Worm (Caenorhabditis elegans): Measurements from ENCODE around the gene C35A5.6.

C35A5.6 gene

ce11 chrV:10466607-10467092 is 42.3 kb upstream of the C35A5.6 start (continued):
- peak; percentile 76 for TF ChIP-seq ztf-7 (tag; optimal IDR thresholded peaks at IDR 0.05)
- TF ChIP-seq hlh-30 (tag; optimal IDR thresholded peaks at IDR 0.05; ENCODE audit: insufficient read depth): peak; percentile 98
- 0 out of 2 replicates have a peak, but pooled peaks have one; percentile 48 for TF ChIP-seq zfp-3 (GFP tag; conservative IDR thresholded peaks at IDR 0.05)
- TF ChIP-seq egl-27 (tag; optimal IDR thresholded peaks at IDR 0.05): peak; percentile 14
- TF ChIP-seq Y105C5A.15 (GFP tag; IDR thresholded peaks at IDR 0.05): no peak
- peak; percentile 57; the same call in 1 of the 2 replicates for TF ChIP-seq dmd-9 (GFP tag; IDR thresholded peaks at IDR 0.05)
- peak; percentile 92 for TF ChIP-seq mxl-3 (GFP tag; optimal IDR thresholded peaks at IDR 0.05)
- peak; percentile 50 for TF ChIP-seq php-3 (GFP tag; IDR thresholded peaks at IDR 0.05)
- TF ChIP-seq zfp-2 (tag; optimal IDR thresholded peaks at IDR 0.05): peak; percentile 2
- TF ChIP-seq unc-62 (GFP tag; optimal IDR thresholded peaks at IDR 0.05 in 1 of 2): peak in 1 of 2 experiments; percentile 99
- TF ChIP-seq unc-62 (tag; optimal IDR thresholded peaks at IDR 0.05): no peak
- TF ChIP-seq zip-11 (GFP tag; IDR thresholded peaks at IDR 0.05): no peak
- TF ChIP-seq T20F7.1 (GFP tag; optimal IDR thresholded peaks at IDR 0.05): peak; percentile 54

- TF ChIP-seq dmd-8 (GFP tag; IDR thresholded peaks at IDR 0.05) (no peak), hlh-30 (tag; optimal IDR thresholded peaks at IDR 0.05; ENCODE audit: insufficient read depth) (peak; percentile 71), madf-5 (GFP tag; IDR thresholded peaks at IDR 0.05) (no peak), daf-16 (GFP tag; optimal IDR thresholded peaks at IDR 0.05) (no peak), daf-16 (tag; optimal IDR thresholded peaks at IDR 0.05) (peak; percentile 15), zfp-3 (GFP tag; conservative IDR thresholded peaks at IDR 0.05) (no peak), unc-130 (GFP tag; optimal IDR thresholded peaks at IDR 0.05) (no peak), mxl-2 (GFP tag; conservative IDR thresholded peaks at IDR 0.05) (no peak), mdt-29 (GFP tag; IDR thresholded peaks at IDR 0.05) (no peak), sdz-12 (GFP tag; optimal IDR thresholded peaks at IDR 0.05) (no peak), fos-1 (tag; optimal IDR thresholded peaks at IDR 0.05) (no peak), mes-2 (tag; optimal IDR thresholded peaks at IDR 0.05; ENCODE audit: poor library complexity, severe bottlenecking) (peak; percentile 2), daf-12 (tag; optimal IDR thresholded peaks at IDR 0.05) (no peak), ama-1 (optimal IDR thresholded peaks at IDR 0.05) (peak; percentile 58)
These were observed 41.8 kb upstream of the C35A5.6 start for ce11 chrV:10467104-10467503.

- TF ChIP-seq lin-29 (GFP tag; IDR thresholded peaks at IDR 0.05): no peak
- peak; percentile 13 for TF ChIP-seq aha-1 (tag)
- TF ChIP-seq unc-62 (GFP tag; optimal IDR thresholded peaks at IDR 0.05 in 1 of 2): peak in 1 of 2 experiments; percentile 90
- TF ChIP-seq unc-62 (tag; optimal IDR thresholded peaks at IDR 0.05): no peak
These were observed 41.3 kb upstream of the C35A5.6 start for ce11 chrV:10467659-10468058.

- TF ChIP-seq duxl-1 (tag; optimal IDR thresholded peaks at IDR 0.05; ENCODE audit: poor library complexity) (no peak), dve-1 (tag; optimal IDR thresholded peaks at IDR 0.05; ENCODE audit: insufficient read depth) (peak; percentile 82), ama-1 (optimal IDR thresholded peaks at IDR 0.05) (peak; percentile 59), mes-2 (tag; optimal IDR thresholded peaks at IDR 0.05; ENCODE audit: poor library complexity, severe bottlenecking) (peak; percentile 55), daf-16 (GFP tag; optimal IDR thresholded peaks at IDR 0.05) (no peak), daf-16 (tag; optimal IDR thresholded peaks at IDR 0.05) (peak; percentile 65), pqm-1 (tag; optimal IDR thresholded peaks at IDR 0.05) (peak; percentile 19), dmd-6 (GFP tag; IDR thresholded peaks at IDR 0.05) (peak; percentile 91), mdt-29 (GFP tag; IDR thresholded peaks at IDR 0.05) (peak; percentile 33; the same call in 1 of the 2 replicates), mdl-1 (tag; optimal IDR thresholded peaks at IDR 0.05) (peak in 1 of 2 experiments; percentile 62), ceh-44 (GFP tag; IDR thresholded peaks at IDR 0.05) (no peak), nhr-42 (GFP tag; IDR thresholded peaks at IDR 0.05) (no peak), nhr-28 (tag; optimal IDR thresholded peaks at IDR 0.05) (peak; percentile 64), Y75B8A.6 (GFP tag; IDR thresholded peaks at IDR 0.05) (0 out of 2 replicates have a peak, but pooled peaks have one; percentile 16), aly-2 (tag; optimal IDR thresholded peaks at IDR 0.05) (no peak), hlh-30 (tag; optimal IDR thresholded peaks at IDR 0.05; ENCODE audit: insufficient read depth) (peak; percentile 85), nhr-6 (tag; optimal IDR thresholded peaks at IDR 0.05) (no peak), T26A8.4 (GFP tag; IDR thresholded peaks at IDR 0.05) (peak; percentile 51; the same call in 1 of the 2 replicates), tra-1 (GFP tag; IDR thresholded peaks at IDR 0.05) (peak; percentile 31; the same call in 1 of the 2 replicates), lin-1 (GFP tag; IDR thresholded peaks at IDR 0.05) (0 out of 2 replicates have a peak, but pooled peaks have one; percentile 15), nhr-102 (tag; optimal IDR thresholded peaks at IDR 0.05) (peak; percentile 7), zfp-3 (GFP tag; conservative IDR thresholded peaks at IDR 0.05) (peak; percentile 56), egl-43 (GFP tag; IDR thresholded peaks at IDR 0.05) (no peak), mxl-2 (GFP tag; conservative IDR thresholded peaks at IDR 0.05) (no peak), hmg-1.1 (GFP tag; IDR thresholded peaks at IDR 0.05) (no peak), nhr-77 (tag; optimal IDR thresholded peaks at IDR 0.05) (peak; percentile 82)
These were observed 40.7 kb upstream of the C35A5.6 start, which contains the start of gene egl-9 for ce11 chrV:10468190-10468589. TSS of gene egl-9 (plus strand) at chrV:10468517.
